Worm (Caenorhabditis elegans): ENCODE measurements around the gene B0464.9.

DNA sequence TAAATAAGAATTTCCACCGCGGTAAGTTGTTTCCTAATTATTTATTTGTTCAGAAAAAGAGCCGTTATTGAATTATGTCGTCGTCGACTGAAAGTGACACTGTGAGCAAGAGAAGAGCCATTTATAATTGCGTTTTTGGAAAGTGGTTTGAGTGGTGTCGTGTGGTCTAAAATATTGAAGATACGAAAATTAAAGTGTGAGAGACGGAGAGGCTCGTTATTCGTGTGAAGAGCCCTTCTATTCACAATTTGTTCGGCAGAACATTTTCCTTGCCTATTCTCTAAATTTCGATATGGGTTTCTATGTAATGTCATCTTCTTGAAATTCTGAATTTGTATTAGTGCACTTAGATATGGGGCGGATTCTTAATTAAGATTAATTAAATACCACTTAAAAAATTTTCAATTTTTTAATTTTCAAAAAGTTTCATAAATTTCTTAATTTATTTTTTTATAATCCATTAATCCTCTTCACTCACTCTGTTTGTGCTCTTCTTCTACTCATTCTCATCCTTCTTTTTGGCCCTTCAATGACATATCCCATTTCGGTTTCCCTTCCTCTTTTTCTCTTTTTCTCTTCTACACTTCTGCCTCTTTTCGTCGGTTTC, 44.3 kb downstream of the B0464.9 start:
- no peak for TF ChIP-seq cog-1 (tag; optimal IDR thresholded peaks at IDR 0.05)
- no peak for TF ChIP-seq ztf-29 (GFP tag; IDR thresholded peaks at IDR 0.05)
- TF ChIP-seq flt-1 (GFP tag; IDR thresholded peaks at IDR 0.05): no peak
- TF ChIP-seq med-1 (GFP tag; optimal IDR thresholded peaks at IDR 0.05; ENCODE audit: insufficient read depth): no peak
- TF ChIP-seq ztf-23 (GFP tag; IDR thresholded peaks at IDR 0.05): no peak
- TF ChIP-seq klf-2 (GFP tag; conservative IDR thresholded peaks at IDR 0.05): no peak
- TF ChIP-seq tab-1 (GFP tag; IDR thresholded peaks at IDR 0.05): no peak
- TF ChIP-seq T22C8.4 (GFP tag; IDR thresholded peaks at IDR 0.05): no peak
- no peak for TF ChIP-seq ref-1 (GFP tag; conservative IDR thresholded peaks at IDR 0.05)
